Fruit fly (Drosophila melanogaster) whole organism, embryonic: ENCODE measurements around the gene CG34288.

Experiments
- Asciz ChIP-seq: fragments of 200-800 bp; sonication (Bioruptor generic); optimal IDR thresholded peaks from 2 replicates; lab custom pipeline; 2017; ENCODE audit warnings: missing biosample characterization, mild to moderate bottlenecking, missing genetic modification characterization, missing genetic modification reagents
- Atf-2 ChIP-seq: fragments of 200-800 bp; sonication (Bioruptor generic); optimal IDR thresholded peaks from 2 replicates; lab custom pipeline; 2016; ENCODE audit warnings: missing biosample characterization, missing genetic modification characterization
- Bteb2 ChIP-seq: fragments of 200-800 bp; sonication (Bioruptor generic); optimal IDR thresholded peaks from 2 replicates; lab custom pipeline; 2016; ENCODE audit warnings: missing biosample characterization, missing genetic modification characterization
- CG10147 ChIP-seq: fragments of 200-800 bp; sonication (Bioruptor generic); optimal IDR thresholded peaks from 2 replicates; lab custom pipeline; 2019; ENCODE audit warnings: missing biosample characterization, mild to moderate bottlenecking, missing genetic modification characterization, moderate library complexity
- CG10274 ChIP-seq: fragments of 200-800 bp; sonication (Bioruptor generic); optimal IDR thresholded peaks from 3 replicates; lab custom pipeline; 2017; ENCODE audit warnings: missing biosample characterization, mild to moderate bottlenecking, missing genetic modification characterization
- CG11398 ChIP-seq: fragments of 200-800 bp; sonication (Bioruptor generic); optimal IDR thresholded peaks from 2 replicates; lab custom pipeline; 2016; ENCODE audit warnings: missing biosample characterization, missing genetic modification characterization
- CG11456 ChIP-seq: fragments of 200-800 bp; sonication (Bioruptor generic); IDR thresholded peaks from 3 replicates; pipeline ENCODE4 v1.3.6; 2022; ENCODE audit warnings: missing biosample characterization, missing genetic modification characterization
- CG11696 ChIP-seq: fragments of 200-800 bp; sonication (Bioruptor generic); IDR thresholded peaks from 2 replicates; pipeline ENCODE4 v1.3.6; 2022; ENCODE audit warnings: missing biosample characterization, missing genetic modification characterization
- CG12104 ChIP-seq: fragments of 200-800 bp; sonication (Bioruptor generic); optimal IDR thresholded peaks from 3 replicates; lab custom pipeline; 2016; ENCODE audit warnings: missing biosample characterization, missing genetic modification characterization
- CG12219 ChIP-seq: fragments of 200-800 bp; sonication (Bioruptor generic); optimal IDR thresholded peaks from 3 replicates; lab custom pipeline; 2018; ENCODE audit warnings: missing biosample characterization, mild to moderate bottlenecking, missing genetic modification characterization
- CG12769 ChIP-seq: fragments of 200-800 bp; sonication (Bioruptor generic); optimal IDR thresholded peaks from 2 replicates; lab custom pipeline; 2019; ENCODE audit warnings: missing biosample characterization, mild to moderate bottlenecking, missing genetic modification characterization, moderate library complexity
- CG14014 ChIP-seq: fragments of 200-800 bp; sonication (Bioruptor generic); IDR thresholded peaks from 2 replicates; pipeline ENCODE4 v1.3.6; 2022; ENCODE audit warnings: missing biosample characterization, missing genetic modification characterization
- CG15073 ChIP-seq: fragments of 200-800 bp; sonication (Bioruptor generic); optimal IDR thresholded peaks from 2 replicates; lab custom pipeline; 2016; ENCODE audit warnings: missing biosample characterization, missing genetic modification characterization
- CG1647 ChIP-seq: fragments of 200-800 bp; sonication (Bioruptor generic); optimal IDR thresholded peaks from 3 replicates; lab custom pipeline; 2016; ENCODE audit warnings: missing biosample characterization, missing genetic modification characterization
- CG2202 ChIP-seq: fragments of 200-800 bp; sonication (Bioruptor generic); optimal IDR thresholded peaks from 2 replicates; lab custom pipeline; 2018; ENCODE audit warnings: missing biosample characterization, mild to moderate bottlenecking, missing genetic modification characterization
- CG3065 ChIP-seq: fragments of 200-800 bp; sonication (Bioruptor generic); optimal IDR thresholded peaks from 2 replicates; lab custom pipeline; 2016; ENCODE audit warnings: missing biosample characterization, missing genetic modification characterization
- CG31224 ChIP-seq: fragments of 200-800 bp; sonication (Bioruptor generic); IDR thresholded peaks from 2 replicates; pipeline ENCODE4 v1.3.6; 2022; ENCODE audit warnings: missing biosample characterization, missing genetic modification characterization
- CG43689 ChIP-seq: fragments of 200-800 bp; sonication (Bioruptor generic); IDR thresholded peaks from 2 replicates; pipeline ENCODE4 v1.3.6; 2022; ENCODE audit warnings: missing biosample characterization, missing genetic modification characterization
- CG4404 ChIP-seq: fragments of 200-800 bp; sonication (Bioruptor generic); IDR thresholded peaks from 2 replicates; pipeline ENCODE4 v1.3.6; 2022; ENCODE audit warnings: missing biosample characterization, missing genetic modification characterization
- CG6175 ChIP-seq: fragments of 200-800 bp; sonication (Bioruptor generic); IDR thresholded peaks from 3 replicates; pipeline ENCODE4 v1.3.6; 2022; ENCODE audit warnings: missing biosample characterization, missing genetic modification characterization
- CG7556 ChIP-seq: fragments of 200-800 bp; sonication (Bioruptor generic); optimal IDR thresholded peaks from 2 replicates; lab custom pipeline; 2017; ENCODE audit warnings: missing biosample characterization, mild to moderate bottlenecking, missing genetic modification characterization
- CG9727 ChIP-seq: fragments of 200-800 bp; sonication (Bioruptor generic); optimal IDR thresholded peaks from 3 replicates; lab custom pipeline; 2017; ENCODE audit warnings: missing biosample characterization, mild to moderate bottlenecking, missing genetic modification characterization
- CHES-1-like ChIP-seq: fragments of 200-800 bp; sonication (Bioruptor generic); optimal IDR thresholded peaks from 2 replicates; lab custom pipeline; 2016; ENCODE audit warnings: missing biosample characterization, missing genetic modification characterization
- Dad ChIP-seq: fragments of 200-800 bp; sonication (Bioruptor generic); optimal IDR thresholded peaks from 3 replicates; lab custom pipeline; 2016; ENCODE audit warnings: missing biosample characterization, missing genetic modification characterization
- Hr78 ChIP-seq, 2 experiments: fragments of 200-800 bp in 1 of 2; fragments of >200 bp in 1 of 2; sonication (Bioruptor generic) in 1 of 2; optimal IDR thresholded peaks; 2 replicates each; lab custom pipeline; 2017 to 2019; ENCODE audit warnings: missing biosample characterization in 2 of 2, missing genetic modification characterization in 2 of 2, mild to moderate bottlenecking in 1 of 2, moderate library complexity in 1 of 2
- Nf-YB ChIP-seq: fragments of 200-800 bp; sonication (Bioruptor generic); optimal IDR thresholded peaks from 3 replicates; lab custom pipeline; 2019; ENCODE audit warnings: missing biosample characterization, mild to moderate bottlenecking, missing genetic modification characterization, moderate library complexity
- Optix ChIP-seq: fragments of 200-800 bp; sonication (Bioruptor generic); IDR thresholded peaks from 3 replicates; pipeline ENCODE4 v1.3.6; 2022; ENCODE audit warnings: missing biosample characterization, missing genetic modification characterization
- Ptx1 ChIP-seq: fragments of 200-800 bp; sonication (Bioruptor generic); IDR thresholded peaks from 2 replicates; pipeline ENCODE4 v1.3.6; 2022; ENCODE audit warnings: missing biosample characterization, missing genetic modification characterization
- Rx ChIP-seq: fragments of 200-800 bp; sonication (Bioruptor generic); IDR thresholded peaks from 2 replicates; pipeline ENCODE4 v1.3.6; 2022; ENCODE audit warnings: missing biosample characterization, missing genetic modification characterization
- Sry-δ ChIP-seq: fragments of 200-800 bp; sonication (Bioruptor generic); optimal IDR thresholded peaks from 2 replicates; lab custom pipeline; 2016; ENCODE audit warnings: missing biosample characterization, missing genetic modification characterization
- TFAM ChIP-seq: fragments of 200-800 bp; sonication (Bioruptor generic); optimal IDR thresholded peaks from 2 replicates; lab custom pipeline; 2017; ENCODE audit warnings: missing biosample characterization, missing genetic modification characterization, inconsistent platforms
- ato ChIP-seq: fragments of 200-800 bp; sonication (Bioruptor generic); IDR thresholded peaks from 2 replicates; pipeline ENCODE4 v1.3.6; 2022; ENCODE audit warnings: missing biosample characterization, missing genetic modification characterization; ENCODE audit not compliant: partially characterized antibody
- bowl ChIP-seq: fragments of 200-800 bp; sonication (Bioruptor generic); IDR thresholded peaks from 2 replicates; pipeline ENCODE4 v1.3.6; 2022; ENCODE audit warnings: missing biosample characterization, missing genetic modification characterization
- cato ChIP-seq: fragments of 200-800 bp; sonication (Bioruptor generic); optimal IDR thresholded peaks from 2 replicates; lab custom pipeline; 2016; ENCODE audit warnings: missing biosample characterization, missing genetic modification characterization, borderline replicate concordance
- crol ChIP-seq: fragments of 200-800 bp; sonication (Bioruptor generic); IDR thresholded peaks from 2 replicates; pipeline ENCODE4 v1.3.6; 2022; ENCODE audit warnings: missing biosample characterization, missing genetic modification characterization
- da ChIP-seq: fragments of 200-800 bp; sonication (Bioruptor generic); optimal IDR thresholded peaks from 2 replicates; lab custom pipeline; 2016; ENCODE audit warnings: missing biosample characterization, missing genetic modification characterization
- disco-r ChIP-seq: fragments of 200-800 bp; sonication (Bioruptor generic); optimal IDR thresholded peaks from 2 replicates; lab custom pipeline; 2016; ENCODE audit warnings: missing biosample characterization, missing genetic modification characterization
- fu2 ChIP-seq: fragments of 200-800 bp; sonication (Bioruptor generic); optimal IDR thresholded peaks from 2 replicates; lab custom pipeline; 2016; ENCODE audit warnings: missing biosample characterization, missing genetic modification characterization
- gcm ChIP-seq: fragments of 200-800 bp; sonication (Bioruptor generic); optimal IDR thresholded peaks from 2 replicates; lab custom pipeline; 2019; ENCODE audit warnings: missing biosample characterization, mild to moderate bottlenecking, missing genetic modification characterization, moderate library complexity
- grn ChIP-seq: fragments of 200-800 bp; sonication (Bioruptor generic); optimal IDR thresholded peaks from 3 replicates; lab custom pipeline; 2017; ENCODE audit warnings: missing biosample characterization, missing genetic modification characterization
- hbn ChIP-seq: fragments of 200-800 bp; sonication (Bioruptor generic); IDR thresholded peaks from 2 replicates; pipeline ENCODE4 v1.3.6; 2022; ENCODE audit warnings: missing biosample characterization, missing genetic modification characterization; ENCODE audit not compliant: partially characterized antibody
- her ChIP-seq: fragments of 200-800 bp; sonication (Bioruptor generic); optimal IDR thresholded peaks from 2 replicates; lab custom pipeline; 2016; ENCODE audit warnings: missing biosample characterization, missing genetic modification characterization
- jumu ChIP-seq: fragments of 200-800 bp; sonication (Bioruptor generic); optimal IDR thresholded peaks from 3 replicates; lab custom pipeline; 2016; ENCODE audit warnings: missing biosample characterization, missing genetic modification characterization
- knrl ChIP-seq: fragments of 200-800 bp; sonication (Bioruptor generic); IDR thresholded peaks from 3 replicates; pipeline ENCODE4 v1.3.6; 2022; ENCODE audit warnings: missing biosample characterization, missing genetic modification characterization; ENCODE audit not compliant: partially characterized antibody
- lilli ChIP-seq: fragments of 200-800 bp; sonication (Bioruptor generic); optimal IDR thresholded peaks from 3 replicates; lab custom pipeline; 2016; ENCODE audit warnings: missing biosample characterization, missing genetic modification characterization
- mld ChIP-seq: fragments of 200-800 bp; sonication (Bioruptor generic); IDR thresholded peaks from 3 replicates; pipeline ENCODE4 v1.3.6; 2022; ENCODE audit warnings: missing biosample characterization, missing genetic modification characterization; ENCODE audit not compliant: partially characterized antibody
- ranshi ChIP-seq: fragments of 200-800 bp; sonication (Bioruptor generic); IDR thresholded peaks from 2 replicates; pipeline ENCODE4 v1.3.6; 2022; ENCODE audit warnings: missing biosample characterization, missing genetic modification characterization
- sc ChIP-seq, 3 experiments: fragments of >200 bp in 2 of 3; fragments of 200-800 bp in 1 of 3; sonication (Bioruptor generic) in 1 of 3; optimal IDR thresholded peaks; 2 replicates in 2 of 3; 3 replicates in 1 of 3; lab custom pipeline; 2017; ENCODE audit warnings: mild to moderate bottlenecking in 1 of 3, missing biosample characterization in 1 of 3, missing genetic modification characterization in 1 of 3, missing genetic modification reagents in 1 of 3
- sr ChIP-seq: fragments of 200-800 bp; sonication (Bioruptor generic); IDR thresholded peaks from 3 replicates; pipeline ENCODE4 v1.3.6; 2022; ENCODE audit warnings: missing biosample characterization, missing genetic modification characterization
- tio ChIP-seq: fragments of 200-800 bp; sonication (Bioruptor generic); optimal IDR thresholded peaks from 2 replicates; lab custom pipeline; 2017; ENCODE audit warnings: missing biosample characterization, missing genetic modification characterization, inconsistent platforms
- zfh2 ChIP-seq: fragments of 200-800 bp; sonication (Bioruptor generic); optimal IDR thresholded peaks from 2 replicates; lab custom pipeline; 2016; ENCODE audit warnings: missing biosample characterization, missing genetic modification characterization

CG34288 gene

dm6 chr3R:22421618-22422017 is 25.4 kb downstream of the CG34288 start (continued):
- no peak for TF ChIP-seq Sry-δ
- peak; percentile 4 for TF ChIP-seq gcm (GFP tag; lab: Kevin White, UChicago)
- peak; percentile 43; the same call in 1 of the 2 replicates for TF ChIP-seq CG11696 (GFP tag; lab: Robert Waterston, UW)
- TF ChIP-seq CG14014 (GFP tag; lab: Robert Waterston, UW): peak; percentile 83
- TF ChIP-seq Hr78 (GFP tag; optimal IDR thresholded peaks at IDR 0.05; lab: Kevin White, UChicago): no peak
- peak; percentile 87 for TF ChIP-seq CG11456 (GFP tag; lab: Robert Waterston, UW)
- TF ChIP-seq lilli (GFP tag; lab: Kevin White, UChicago): peak; percentile 64
- TF ChIP-seq CG4404: peak; percentile 21; the same call in 1 of the 2 replicates
- TF ChIP-seq grn (GFP tag; lab: Kevin White, UChicago): no peak
- TF ChIP-seq Ptx1: peak; percentile 84
- TF ChIP-seq hbn: no peak
- no peak for TF ChIP-seq CG6175 (GFP tag; lab: Robert Waterston, UW)
- no peak for TF ChIP-seq CHES-1-like (GFP tag; lab: Kevin White, UChicago)
- TF ChIP-seq CG12104 (GFP tag; lab: Kevin White, UChicago): peak; percentile 50
- peak; percentile 72 for TF ChIP-seq bowl (GFP tag; lab: Robert Waterston, UW)
- TF ChIP-seq da (GFP tag; lab: Kevin White, UChicago): no peak
- TF ChIP-seq ranshi (GFP tag; lab: Robert Waterston, UW): peak; percentile 82
- no peak for TF ChIP-seq sr (GFP tag; lab: Robert Waterston, UW)
- TF ChIP-seq knrl: no peak
- no peak for TF ChIP-seq disco-r (GFP tag; lab: Kevin White, UChicago)
- no peak for TF ChIP-seq CG10274 (GFP tag; lab: Kevin White, UChicago)
- TF ChIP-seq TFAM (GFP tag; lab: Kevin White, UChicago): no peak
- TF ChIP-seq CG11398 (GFP tag; lab: Kevin White, UChicago): no peak
- peak; percentile 54; the same call in 1 of the 2 replicates for TF ChIP-seq CG31224 (GFP tag; lab: Robert Waterston, UW)
- TF ChIP-seq zfh2 (GFP tag; lab: Kevin White, UChicago): peak; percentile 32
- TF ChIP-seq CG12769 (tag; lab: Kevin White, UChicago): no peak
- no peak for TF ChIP-seq tio (GFP tag; lab: Kevin White, UChicago)
- peak; percentile 18 for TF ChIP-seq fu2 (GFP tag; lab: Kevin White, UChicago)
- 0 out of 2 replicates have a peak, but pooled peaks have one; percentile 34 for TF ChIP-seq Rx (GFP tag; lab: Robert Waterston, UW)
- TF ChIP-seq sc (optimal IDR thresholded peaks at IDR 0.05; lab: Kevin White, UChicago): no peak
- TF ChIP-seq sc (GFP tag; optimal IDR thresholded peaks at IDR 0.05; lab: Kevin White, UChicago): no peak
- no peak for TF ChIP-seq CG43689 (GFP tag; lab: Robert Waterston, UW)
- no peak for TF ChIP-seq CG3065 (GFP tag; lab: Kevin White, UChicago)
- TF ChIP-seq crol (GFP tag; lab: Robert Waterston, UW): no peak
- peak; percentile 21 for TF ChIP-seq her (GFP tag; lab: Kevin White, UChicago)
- TF ChIP-seq CG1647 (GFP tag; lab: Kevin White, UChicago): no peak
- no peak for TF ChIP-seq Dad (GFP tag; lab: Kevin White, UChicago)
- no peak for TF ChIP-seq Optix
- TF ChIP-seq CG12219 (GFP tag; lab: Kevin White, UChicago): no peak
- no peak for TF ChIP-seq jumu (GFP tag; lab: Kevin White, UChicago)
- no peak for TF ChIP-seq cato (GFP tag; lab: Kevin White, UChicago)
- peak; percentile 59 for TF ChIP-seq CG9727 (GFP tag; lab: Kevin White, UChicago)
- TF ChIP-seq Atf-2 (GFP tag; lab: Kevin White, UChicago): peak; percentile 27
- no peak for TF ChIP-seq ato (GFP tag; lab: Robert Waterston, UW)
- no peak for TF ChIP-seq mld (GFP tag; lab: Robert Waterston, UW)
- TF ChIP-seq Bteb2 (GFP tag; lab: Kevin White, UChicago): peak; percentile 34
- TF ChIP-seq CG7556 (GFP tag; lab: Kevin White, UChicago): peak; percentile 35
- no peak for TF ChIP-seq CG15073 (GFP tag; lab: Kevin White, UChicago)
- no peak for TF ChIP-seq Asciz (GFP tag; lab: Kevin White, UChicago)
- no peak for TF ChIP-seq CG10147 (GFP tag; lab: Kevin White, UChicago)
- no peak for TF ChIP-seq CG2202 (tag; lab: Kevin White, UChicago)
- TF ChIP-seq Nf-YB (GFP tag; lab: Kevin White, UChicago): peak; percentile 17
